Worm (Caenorhabditis elegans) whole organism, L1 larva: Measurements from ENCODE around the gene gpd-4.

ENCODE experiments used
- C04F5.9 ChIP-seq: sonication (generic microtip); optimal IDR thresholded peaks from 2 replicates; lab custom pipeline; 2016; ENCODE audit warnings: missing genetic modification characterization, missing compliant biosample characterization
- C16A3.4 ChIP-seq: fragments of 150-350 bp; optimal IDR thresholded peaks from 2 replicates; lab custom pipeline; 2014; ENCODE audit warnings: missing biosample characterization, missing genetic modification characterization
- F16B12.6 ChIP-seq: fragments of 150-350 bp; optimal IDR thresholded peaks from 2 replicates; lab custom pipeline; 2014; ENCODE audit warnings: missing biosample characterization, missing genetic modification characterization
- aha-1 ChIP-seq: fragments of 150-350 bp; optimal IDR thresholded peaks from 2 replicates; lab custom pipeline; 2014; ENCODE audit warnings: missing biosample characterization, missing genetic modification characterization
- aly-2 ChIP-seq: fragments of 150-350 bp; optimal IDR thresholded peaks from 2 replicates; lab custom pipeline; 2014; ENCODE audit warnings: missing biosample characterization, missing genetic modification characterization
- blmp-1 ChIP-seq: fragments of 150-350 bp; optimal IDR thresholded peaks from 2 replicates; lab custom pipeline; 2014; ENCODE audit warnings: missing biosample characterization, missing genetic modification characterization
- ceh-82 ChIP-seq, 3 experiments: fragments of 150-350 bp in 1 of 3; sonication (generic microtip) in 2 of 3; optimal IDR thresholded peaks; 2 replicates each; lab custom pipeline; 2014 to 2017; ENCODE audit warnings: missing biosample characterization in 3 of 3, missing genetic modification characterization in 3 of 3
- ces-1 ChIP-seq: fragments of 150-350 bp; optimal IDR thresholded peaks from 2 replicates; lab custom pipeline; 2014; ENCODE audit warnings: missing biosample characterization, missing genetic modification reagents, missing genetic modification characterization
- dpl-1 ChIP-seq, 3 experiments: fragments of 150-350 bp in 2 of 3; sonication (generic microtip) in 1 of 3; optimal IDR thresholded peaks; 2 replicates each; lab custom pipeline; 2014 to 2017; ENCODE audit warnings: missing biosample characterization in 3 of 3, missing genetic modification characterization in 3 of 3, missing genetic modification reagents in 3 of 3
- efl-1 ChIP-seq, 4 experiments: fragments of 150-350 bp; optimal IDR thresholded peaks in 3 of 4; peaks in 1 of 4; 1 replicate in 1 of 4; 2 replicates in 3 of 4; lab custom pipeline; 2014; ENCODE audit warnings: missing biosample characterization in 2 of 4, missing genetic modification characterization in 2 of 4, missing genetic modification reagents in 2 of 4
- elt-3 ChIP-seq, 6 experiments: fragments of 150-350 bp in 1 of 6; sonication (generic microtip); optimal IDR thresholded peaks; 2 replicates each; lab custom pipeline; 2017 to 2018; ENCODE audit warnings: missing biosample characterization in 6 of 6, missing genetic modification characterization in 6 of 6, inconsistent platforms in 1 of 6
- fkh-8 ChIP-seq: sonication (generic microtip); optimal IDR thresholded peaks from 2 replicates; lab custom pipeline; 2016; ENCODE audit warnings: mild to moderate bottlenecking, missing genetic modification characterization, missing compliant biosample characterization
- fos-1 ChIP-seq: fragments of 150-350 bp; optimal IDR thresholded peaks from 2 replicates; lab custom pipeline; 2014; ENCODE audit warnings: missing biosample characterization, missing genetic modification characterization
- irx-1 ChIP-seq: sonication (generic microtip); optimal IDR thresholded peaks from 2 replicates; lab custom pipeline; 2016; ENCODE audit warnings: missing genetic modification characterization, missing compliant biosample characterization
- jun-1 ChIP-seq: fragments of 150-350 bp; optimal IDR thresholded peaks from 2 replicates; lab custom pipeline; 2014; ENCODE audit warnings: missing biosample characterization, missing genetic modification reagents, missing genetic modification characterization
- lin-13 ChIP-seq: fragments of 150-350 bp; optimal IDR thresholded peaks from 2 replicates; lab custom pipeline; 2014; ENCODE audit warnings: missing biosample characterization, missing genetic modification reagents, missing genetic modification characterization
- lin-14 ChIP-seq: fragments of 200-800 bp; sonication (Bioruptor generic); optimal IDR thresholded peaks from 2 replicates; lab custom pipeline; 2018; ENCODE audit warnings: mild to moderate bottlenecking, missing genetic modification characterization, moderate library complexity, missing compliant biosample characterization
- lin-15B ChIP-seq: fragments of 150-350 bp; sonication (generic microtip); optimal IDR thresholded peaks from 3 replicates; lab custom pipeline; 2014; ENCODE audit warnings: missing biosample characterization, missing genetic modification characterization
- lin-35 ChIP-seq, 2 experiments: fragments of 150-350 bp; optimal IDR thresholded peaks; 2 replicates each; lab custom pipeline; 2014; ENCODE audit warnings: missing biosample characterization in 2 of 2, missing genetic modification characterization in 2 of 2, missing genetic modification reagents in 2 of 2
- lin-39 ChIP-seq: fragments of 150-350 bp; optimal IDR thresholded peaks from 2 replicates; lab custom pipeline; 2014; ENCODE audit warnings: missing biosample characterization, missing genetic modification reagents, missing genetic modification characterization
- lir-3 ChIP-seq: sonication (generic microtip); optimal IDR thresholded peaks from 2 replicates; lab custom pipeline; 2016; ENCODE audit warnings: mild to moderate bottlenecking, missing genetic modification characterization, moderate library complexity, missing compliant biosample characterization; ENCODE audit not compliant: poor library complexity
- lsy-2 ChIP-seq, 2 experiments: fragments of 150-350 bp; optimal IDR thresholded peaks; 2 replicates each; lab custom pipeline; 2014; ENCODE audit warnings: missing biosample characterization in 2 of 2, missing genetic modification characterization in 2 of 2
- mab-9 ChIP-seq: fragments of 200-800 bp; sonication (Bioruptor generic); IDR thresholded peaks from 2 replicates; pipeline ENCODE4 v1.3.6; 2022; ENCODE audit warnings: missing genetic modification reagents, missing genetic modification characterization, missing compliant biosample characterization
- mdl-1 ChIP-seq, 2 experiments: fragments of 150-350 bp; optimal IDR thresholded peaks; 2 replicates each; lab custom pipeline; 2014 to 2017; ENCODE audit warnings: missing biosample characterization in 2 of 2, missing genetic modification characterization in 2 of 2, inconsistent platforms in 1 of 2
- mep-1 ChIP-seq: fragments of 150-350 bp; optimal IDR thresholded peaks from 2 replicates; lab custom pipeline; 2014; ENCODE audit warnings: missing biosample characterization, missing genetic modification characterization
- nhr-19 ChIP-seq: fragments of 200-800 bp; sonication (Bioruptor generic); conservative IDR thresholded peaks from 2 replicates; pipeline ENCODE4 v1.3.6; 2022; ENCODE audit warnings: missing genetic modification characterization, missing compliant biosample characterization
- nhr-20 ChIP-seq: sonication (generic microtip); optimal IDR thresholded peaks from 2 replicates; lab custom pipeline; 2016; ENCODE audit warnings: mild to moderate bottlenecking, missing genetic modification characterization, missing compliant biosample characterization
- nhr-28 ChIP-seq: fragments of 150-350 bp; optimal IDR thresholded peaks from 2 replicates; lab custom pipeline; 2014; ENCODE audit warnings: missing biosample characterization, missing genetic modification characterization
- nhr-47 ChIP-seq: sonication (generic microtip); optimal IDR thresholded peaks from 2 replicates; lab custom pipeline; 2016; ENCODE audit warnings: mild to moderate bottlenecking, missing genetic modification characterization, moderate library complexity, missing compliant biosample characterization
- nhr-71 ChIP-seq: sonication (generic microtip); optimal IDR thresholded peaks from 2 replicates; lab custom pipeline; 2016; ENCODE audit warnings: mild to moderate bottlenecking, missing genetic modification characterization, moderate library complexity, missing compliant biosample characterization
- nhr-77 ChIP-seq: fragments of 150-350 bp; optimal IDR thresholded peaks from 2 replicates; lab custom pipeline; 2014; ENCODE audit warnings: missing biosample characterization, missing genetic modification characterization
- nhr-85 ChIP-seq: sonication (generic microtip); peaks from one replicate; lab custom pipeline; 2016; ENCODE audit warnings: missing genetic modification characterization, inconsistent platforms, missing compliant biosample characterization
- nhr-90 ChIP-seq: sonication (generic microtip); optimal IDR thresholded peaks from 2 replicates; lab custom pipeline; 2016; ENCODE audit warnings: mild to moderate bottlenecking, missing genetic modification characterization, missing compliant biosample characterization; ENCODE audit not compliant: poor library complexity
- pax-3 ChIP-seq: fragments of 200-800 bp; sonication (Bioruptor generic); optimal IDR thresholded peaks from 2 replicates; lab custom pipeline; 2018; ENCODE audit warnings: mild to moderate bottlenecking, missing genetic modification characterization, moderate library complexity, missing compliant biosample characterization
- rnt-1 ChIP-seq: sonication (generic microtip); optimal IDR thresholded peaks from 2 replicates; lab custom pipeline; 2016; ENCODE audit warnings: mild to moderate bottlenecking, missing genetic modification characterization, moderate library complexity, missing compliant biosample characterization
- skn-1 ChIP-seq: fragments of 150-350 bp; optimal IDR thresholded peaks from 2 replicates; lab custom pipeline; 2014; ENCODE audit warnings: missing biosample characterization, missing genetic modification characterization
- snu-23 ChIP-seq: sonication (generic microtip); optimal IDR thresholded peaks from 2 replicates; lab custom pipeline; 2016; ENCODE audit warnings: missing genetic modification characterization, missing compliant biosample characterization
- swsn-7 ChIP-seq: sonication (generic microtip); optimal IDR thresholded peaks from 2 replicates; lab custom pipeline; 2016; ENCODE audit warnings: missing genetic modification characterization, missing compliant biosample characterization
- tbx-2 ChIP-seq: sonication (generic microtip); optimal IDR thresholded peaks from 2 replicates; lab custom pipeline; 2016; ENCODE audit warnings: missing genetic modification characterization, missing compliant biosample characterization
- unc-86 ChIP-seq: sonication (generic microtip); optimal IDR thresholded peaks from 2 replicates; lab custom pipeline; 2016; ENCODE audit warnings: missing genetic modification characterization, missing compliant biosample characterization
- unc-98 ChIP-seq: fragments of 200-800 bp; sonication (Bioruptor generic); IDR thresholded peaks from 2 replicates; pipeline ENCODE4 v1.3.6; 2022; ENCODE audit warnings: missing genetic modification characterization, missing compliant biosample characterization
- xbp-1 ChIP-seq: sonication (generic microtip); optimal IDR thresholded peaks from 2 replicates; lab custom pipeline; 2016; ENCODE audit warnings: missing genetic modification characterization, missing compliant biosample characterization
- zip-4 ChIP-seq: fragments of 200-800 bp; sonication (Bioruptor generic); optimal IDR thresholded peaks from 2 replicates; lab custom pipeline; 2018; ENCODE audit warnings: mild to moderate bottlenecking, missing genetic modification characterization, moderate library complexity, missing compliant biosample characterization

gpd-4 gene

ce11 chrII:10172436-10172973 is 1.4 kb downstream of the gpd-4 start, which contains the start of gene wbp-11:
Gene wbp-11 (plus strand): TSS chrII:10172923.
- TF ChIP-seq ces-1 (GFP tag; lab: Kevin White, UChicago) = no peak
- peak; percentile 22 for TF ChIP-seq snu-23
- TF ChIP-seq blmp-1 (tag; lab: Kevin White, UChicago) = peak; percentile 33
- TF ChIP-seq lsy-2 (tag; optimal IDR thresholded peaks at IDR 0.05; lab: Kevin White, UChicago) = peak in 1 of 2 experiments; percentile 70
- peak; percentile 21 to 48 for TF ChIP-seq efl-1 (optimal IDR thresholded peaks at IDR 0.05; lab: Kevin White, UChicago)
- TF ChIP-seq efl-1 (GFP tag; optimal IDR thresholded peaks at IDR 0.05 in 1 of 2; lab: Kevin White, UChicago) = peak; percentile 57 to 89
- no peak for TF ChIP-seq lin-13 (GFP tag; lab: Kevin White, UChicago)
- no peak for TF ChIP-seq aha-1
- TF ChIP-seq ceh-82 (tag; optimal IDR thresholded peaks at IDR 0.05; lab: Kevin White, UChicago) = peak in 1 of 3 experiments; percentile 8
- peak; percentile 49 to 76 for TF ChIP-seq lin-35 (GFP tag; optimal IDR thresholded peaks at IDR 0.05; lab: Kevin White, UChicago)
- peak in 2 of 3 experiments; percentile 34 to 64 for TF ChIP-seq dpl-1 (GFP tag; optimal IDR thresholded peaks at IDR 0.05; lab: Kevin White, UChicago)
- TF ChIP-seq lin-15B = peak; percentile 33
- peak; percentile 6 for TF ChIP-seq lin-14 (GFP tag; lab: Kevin White, UChicago)
- TF ChIP-seq nhr-77 (tag; lab: Kevin White, UChicago) = no peak
- TF ChIP-seq rnt-1 (tag; lab: Kevin White, UChicago) = peak; percentile 14
- peak; percentile 37 for TF ChIP-seq C16A3.4 (tag; lab: Kevin White, UChicago)
- TF ChIP-seq elt-3 (tag; optimal IDR thresholded peaks at IDR 0.05; lab: Kevin White, UChicago) = peak in 1 of 6 experiments; percentile 14
- TF ChIP-seq tbx-2 (tag; lab: Kevin White, UChicago) = no peak

DNA sequence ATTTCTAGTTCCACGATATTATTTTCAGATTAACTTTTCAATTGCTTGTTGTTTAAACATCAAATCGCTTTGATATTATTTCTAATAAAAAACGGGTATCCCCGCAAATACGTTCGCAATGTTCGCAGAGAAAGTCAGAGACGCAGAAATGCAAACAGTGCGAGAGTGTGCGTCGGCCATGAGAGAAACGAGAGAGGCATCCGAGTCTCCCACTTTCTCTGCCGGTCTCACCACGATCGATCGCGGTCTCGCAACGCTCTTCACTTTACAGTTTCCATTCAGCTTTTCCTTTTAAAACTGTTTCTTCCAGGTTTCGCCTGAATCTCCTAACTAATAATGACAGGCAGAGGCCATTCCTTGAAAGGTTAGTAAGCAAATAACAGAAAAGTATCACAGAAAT is 3.3 kb downstream of the gpd-4 start, which contains the start of gene F33H1.4:
Gene F33H1.4 (plus strand): TSS at position 311 of the 400 bp plus-strand sequence.
- TF ChIP-seq swsn-7 (peak; percentile 35), mab-9 (no peak), dpl-1 (GFP tag; optimal IDR thresholded peaks at IDR 0.05; lab: Kevin White, UChicago) (peak; percentile 27 to 50 (median 50)), jun-1 (tag; lab: Kevin White, UChicago) (peak; percentile 8), aly-2 (peak; percentile 6), nhr-71 (tag; lab: Kevin White, UChicago) (peak; percentile 61), mdl-1 (tag; optimal IDR thresholded peaks at IDR 0.05; lab: Kevin White, UChicago) (peak in 1 of 2 experiments; percentile 19), irx-1 (no peak), zip-4 (GFP tag; lab: Kevin White, UChicago) (peak; percentile 30), skn-1 (tag; lab: Kevin White, UChicago) (peak; percentile 3), nhr-77 (tag; lab: Kevin White, UChicago) (peak; percentile 23), lir-3 (tag; lab: Kevin White, UChicago) (no peak), unc-98 (GFP tag; lab: Robert Waterston, UW) (no peak), rnt-1 (tag; lab: Kevin White, UChicago) (peak; percentile 61), unc-86 (tag; lab: Kevin White, UChicago) (peak; percentile 7), lin-13 (GFP tag; lab: Kevin White, UChicago) (peak; percentile 98), fos-1 (tag; lab: Kevin White, UChicago) (no peak), snu-23 (peak; percentile 65), ceh-82 (tag; optimal IDR thresholded peaks at IDR 0.05; lab: Kevin White, UChicago) (peak in 2 of 3 experiments; percentile 20 to 57), lin-15B (peak; percentile 87), nhr-90 (tag; lab: Kevin White, UChicago) (peak; percentile 28), nhr-85 (tag; lab: Kevin White, UChicago) (peak; percentile 64), nhr-20 (tag; lab: Kevin White, UChicago) (peak; percentile 48), nhr-28 (tag; lab: Kevin White, UChicago) (no peak), tbx-2 (tag; lab: Kevin White, UChicago) (no peak), F16B12.6 (tag; lab: Kevin White, UChicago) (peak; percentile 23), fkh-8 (tag; lab: Kevin White, UChicago) (peak; percentile 50), lin-39 (tag; lab: Kevin White, UChicago) (no peak), nhr-19 (peak; percentile 17), lin-14 (GFP tag; lab: Kevin White, UChicago) (peak; percentile 89), C04F5.9 (tag; lab: Kevin White, UChicago) (no peak), elt-3 (tag; optimal IDR thresholded peaks at IDR 0.05; lab: Kevin White, UChicago) (peak in 1 of 6 experiments; percentile 22), mep-1 (tag; lab: Kevin White, UChicago) (peak; percentile 70), lin-35 (GFP tag; optimal IDR thresholded peaks at IDR 0.05; lab: Kevin White, UChicago) (peak; percentile 62 to 74), blmp-1 (tag; lab: Kevin White, UChicago) (peak; percentile 91), pax-3 (no peak), efl-1 (optimal IDR thresholded peaks at IDR 0.05; lab: Kevin White, UChicago) (peak; percentile 68 to 84), efl-1 (GFP tag; optimal IDR thresholded peaks at IDR 0.05 in 1 of 2; lab: Kevin White, UChicago) (peak; percentile 50 to 95), nhr-47 (tag; lab: Kevin White, UChicago) (peak; percentile 61), xbp-1 (tag; lab: Kevin White, UChicago) (peak; percentile 16), lsy-2 (tag; optimal IDR thresholded peaks at IDR 0.05; lab: Kevin White, UChicago) (peak; percentile 83 to 97)
